Fruit fly (Drosophila melanogaster) whole organism, embryonic: ENCODE measurements around the gene CG7239.

Experiments
- Bgb ChIP-seq: fragments of 200-800 bp; sonication (Bioruptor generic); IDR thresholded peaks from 2 replicates; pipeline ENCODE4 v1.3.6; 2022; ENCODE audit warnings: missing biosample characterization, missing genetic modification characterization; ENCODE audit not compliant: partially characterized antibody
- CG10147 ChIP-seq: fragments of 200-800 bp; sonication (Bioruptor generic); optimal IDR thresholded peaks from 2 replicates; lab custom pipeline; 2019; ENCODE audit warnings: missing biosample characterization, mild to moderate bottlenecking, missing genetic modification characterization, moderate library complexity
- CG10274 ChIP-seq: fragments of 200-800 bp; sonication (Bioruptor generic); optimal IDR thresholded peaks from 3 replicates; lab custom pipeline; 2017; ENCODE audit warnings: missing biosample characterization, mild to moderate bottlenecking, missing genetic modification characterization
- CG12659 ChIP-seq: fragments of 200-800 bp; sonication (Bioruptor generic); optimal IDR thresholded peaks from 3 replicates; lab custom pipeline; 2017; ENCODE audit warnings: mild to moderate bottlenecking, missing biosample characterization, missing genetic modification reagents, missing genetic modification characterization
- CG15479 ChIP-seq: fragments of 200-800 bp; sonication (Bioruptor generic); optimal IDR thresholded peaks from 3 replicates; lab custom pipeline; 2019; ENCODE audit warnings: missing biosample characterization, mild to moderate bottlenecking, missing genetic modification characterization, moderate library complexity
- CG15514 ChIP-seq: fragments of 200-800 bp; sonication (Bioruptor generic); optimal IDR thresholded peaks from 3 replicates; lab custom pipeline; 2017; ENCODE audit warnings: missing biosample characterization, missing genetic modification characterization, mild to moderate bottlenecking, moderate library complexity, missing genetic modification reagents
- CG16813 ChIP-seq: fragments of 200-800 bp; sonication (Bioruptor generic); IDR thresholded peaks from 3 replicates; pipeline ENCODE4 v1.3.6; 2022; ENCODE audit warnings: missing biosample characterization, missing genetic modification characterization; ENCODE audit not compliant: partially characterized antibody
- CG17361 ChIP-seq: fragments of 200-800 bp; sonication (Bioruptor generic); IDR thresholded peaks from 3 replicates; pipeline ENCODE4 v1.3.6; 2022; ENCODE audit warnings: missing biosample characterization, missing genetic modification characterization
- CG2116 ChIP-seq: fragments of 200-800 bp; sonication (Bioruptor generic); optimal IDR thresholded peaks from 3 replicates; lab custom pipeline; 2018; ENCODE audit warnings: missing biosample characterization, mild to moderate bottlenecking, missing genetic modification characterization
- CG2712 ChIP-seq: fragments of 200-800 bp; optimal IDR thresholded peaks from 3 replicates; lab custom pipeline; 2019; ENCODE audit warnings: missing biosample characterization, mild to moderate bottlenecking, missing genetic modification characterization, moderate library complexity
- CG30403 ChIP-seq: fragments of 200-800 bp; sonication (Bioruptor generic); optimal IDR thresholded peaks from 3 replicates; lab custom pipeline; 2016; ENCODE audit warnings: missing biosample characterization, missing genetic modification characterization
- CG31441 ChIP-seq: fragments of 200-800 bp; sonication (Bioruptor generic); IDR thresholded peaks from 2 replicates; pipeline ENCODE4 v1.3.6; 2022; ENCODE audit warnings: missing biosample characterization, missing genetic modification characterization
- CG6654 ChIP-seq: fragments of 200-800 bp; sonication (Bioruptor generic); optimal IDR thresholded peaks from 2 replicates; lab custom pipeline; 2017; ENCODE audit warnings: missing biosample characterization, mild to moderate bottlenecking, missing genetic modification characterization
- CG6791 ChIP-seq: fragments of 200-800 bp; sonication (Bioruptor generic); IDR thresholded peaks from 3 replicates; pipeline ENCODE4 v1.3.6; 2022; ENCODE audit warnings: missing biosample characterization, missing genetic modification characterization; ENCODE audit not compliant: partially characterized antibody
- CoRest ChIP-seq: fragments of 200-800 bp; sonication (Bioruptor generic); optimal IDR thresholded peaks from 3 replicates; lab custom pipeline; 2018; ENCODE audit warnings: missing biosample characterization, mild to moderate bottlenecking, missing genetic modification characterization, moderate library complexity
- D19A ChIP-seq: fragments of 200-800 bp; optimal IDR thresholded peaks from 3 replicates; lab custom pipeline; 2019; ENCODE audit warnings: missing biosample characterization, mild to moderate bottlenecking, missing genetic modification characterization, moderate library complexity
- Dad ChIP-seq: fragments of 200-800 bp; sonication (Bioruptor generic); optimal IDR thresholded peaks from 3 replicates; lab custom pipeline; 2016; ENCODE audit warnings: missing biosample characterization, missing genetic modification characterization
- Dek ChIP-seq: fragments of 200-800 bp; sonication (Bioruptor generic); optimal IDR thresholded peaks from 3 replicates; lab custom pipeline; 2019; ENCODE audit warnings: missing biosample characterization, mild to moderate bottlenecking, missing genetic modification characterization, moderate library complexity
- Dll ChIP-seq: fragments of 200-800 bp; sonication (Bioruptor generic); IDR thresholded peaks from 4 replicates; pipeline ENCODE4 v1.3.6; 2022; ENCODE audit warnings: missing biosample characterization, missing genetic modification characterization; ENCODE audit not compliant: partially characterized antibody
- Elba2 ChIP-seq: fragments of 200-800 bp; sonication (Bioruptor generic); optimal IDR thresholded peaks from 3 replicates; lab custom pipeline; 2016; ENCODE audit warnings: missing biosample characterization, missing genetic modification characterization
- Ets97D ChIP-seq: fragments of 200-800 bp; sonication (Bioruptor generic); optimal IDR thresholded peaks from 3 replicates; lab custom pipeline; 2016; ENCODE audit warnings: missing biosample characterization, missing genetic modification characterization
- HHEX ChIP-seq: fragments of 200-800 bp; sonication (Bioruptor generic); optimal IDR thresholded peaks from 3 replicates; lab custom pipeline; 2017; ENCODE audit warnings: missing biosample characterization, mild to moderate bottlenecking, missing genetic modification characterization, missing genetic modification reagents
- Hey ChIP-seq: fragments of 200-800 bp; sonication (Bioruptor generic); optimal IDR thresholded peaks from 3 replicates; lab custom pipeline; 2018; ENCODE audit warnings: missing biosample characterization, mild to moderate bottlenecking, missing genetic modification characterization
- Kr ChIP-seq: fragments of 200-800 bp; sonication (Bioruptor generic); optimal IDR thresholded peaks from 2 replicates; lab custom pipeline; 2017; ENCODE audit warnings: missing biosample characterization, mild to moderate bottlenecking, missing genetic modification characterization
- MESR4 ChIP-seq: fragments of 200-800 bp; sonication (Bioruptor generic); optimal IDR thresholded peaks from 2 replicates; lab custom pipeline; 2018; ENCODE audit warnings: missing biosample characterization, mild to moderate bottlenecking, missing genetic modification characterization, moderate library complexity
- MTF-1 ChIP-seq: fragments of 200-800 bp; sonication (Bioruptor generic); optimal IDR thresholded peaks from 2 replicates; lab custom pipeline; 2018; ENCODE audit warnings: missing biosample characterization, mild to moderate bottlenecking, missing genetic modification characterization, borderline replicate concordance
- Sin3A ChIP-seq: fragments of >200 bp; optimal IDR thresholded peaks from 2 replicates; lab custom pipeline; 2018
- Vsx1 ChIP-seq: fragments of 200-800 bp; sonication (Bioruptor generic); optimal IDR thresholded peaks from 2 replicates; lab custom pipeline; 2017; ENCODE audit warnings: missing biosample characterization, mild to moderate bottlenecking, missing genetic modification characterization, missing genetic modification reagents
- abd-A ChIP-seq: fragments of 200-800 bp; sonication (Bioruptor generic); optimal IDR thresholded peaks from 3 replicates; lab custom pipeline; 2019; ENCODE audit warnings: missing biosample characterization, mild to moderate bottlenecking, missing genetic modification characterization, moderate library complexity
- cwo ChIP-seq: fragments of 200-800 bp; sonication (Bioruptor generic); optimal IDR thresholded peaks from 3 replicates; lab custom pipeline; 2017; ENCODE audit warnings: missing biosample characterization, missing genetic modification characterization, mild to moderate bottlenecking, moderate library complexity, missing genetic modification reagents
- dmrt99B ChIP-seq: fragments of 200-800 bp; sonication (Bioruptor generic); optimal IDR thresholded peaks from 2 replicates; lab custom pipeline; 2018; ENCODE audit warnings: missing biosample characterization, mild to moderate bottlenecking, missing genetic modification characterization, moderate library complexity
- ems ChIP-seq: fragments of 200-800 bp; sonication (Bioruptor generic); optimal IDR thresholded peaks from 3 replicates; lab custom pipeline; 2016; ENCODE audit warnings: missing biosample characterization, missing genetic modification characterization
- eyg ChIP-seq: fragments of 200-800 bp; sonication (Bioruptor generic); optimal IDR thresholded peaks from 3 replicates; lab custom pipeline; 2016; ENCODE audit warnings: missing biosample characterization, missing genetic modification characterization
- gsb ChIP-seq: fragments of 200-800 bp; sonication (Bioruptor generic); IDR thresholded peaks from 2 replicates; pipeline ENCODE4 v1.3.6; 2022; ENCODE audit warnings: missing biosample characterization, missing genetic modification characterization
- insv ChIP-seq, 2 experiments: fragments of 200-800 bp; sonication (Bioruptor generic); optimal IDR thresholded peaks; 3 replicates each; lab custom pipeline; 2016 to 2018; ENCODE audit warnings: missing biosample characterization in 2 of 2, missing genetic modification characterization in 2 of 2
- ken ChIP-seq: fragments of 200-800 bp; sonication (Bioruptor generic); IDR thresholded peaks from 3 replicates; pipeline ENCODE4 v1.3.6; 2022; ENCODE audit warnings: missing biosample characterization, missing genetic modification characterization
- lola ChIP-seq, 3 experiments: fragments of >200 bp in 2 of 3; fragments of 200-800 bp in 1 of 3; sonication (Bioruptor generic) in 1 of 3; optimal IDR thresholded peaks; 2 replicates each; lab custom pipeline; 2017 to 2019; ENCODE audit warnings: missing biosample characterization in 3 of 3, missing genetic modification characterization in 3 of 3, mild to moderate bottlenecking in 1 of 3, moderate library complexity in 1 of 3
- pfk ChIP-seq: fragments of 200-800 bp; sonication (Bioruptor generic); optimal IDR thresholded peaks from 2 replicates; lab custom pipeline; 2018; ENCODE audit warnings: missing biosample characterization, mild to moderate bottlenecking, missing genetic modification characterization, moderate library complexity
- pzg ChIP-seq: fragments of 200-800 bp; sonication (Bioruptor generic); optimal IDR thresholded peaks from 3 replicates; lab custom pipeline; 2018; ENCODE audit warnings: missing biosample characterization, mild to moderate bottlenecking, missing genetic modification characterization, moderate library complexity
- row ChIP-seq: fragments of 200-800 bp; sonication (Bioruptor generic); IDR thresholded peaks from 3 replicates; pipeline ENCODE4 v1.3.6; 2022; ENCODE audit warnings: missing biosample characterization, missing genetic modification characterization
- so ChIP-seq: fragments of 200-800 bp; sonication (Bioruptor generic); IDR thresholded peaks from 3 replicates; pipeline ENCODE4 v1.3.6; 2022; ENCODE audit warnings: missing biosample characterization, missing genetic modification characterization
- stc ChIP-seq: fragments of 200-800 bp; sonication (Bioruptor generic); IDR thresholded peaks from 2 replicates; pipeline ENCODE4 v1.3.6; 2022; ENCODE audit warnings: missing biosample characterization, missing genetic modification characterization
- sug ChIP-seq: fragments of 200-800 bp; optimal IDR thresholded peaks from 2 replicates; lab custom pipeline; 2019; ENCODE audit warnings: missing biosample characterization, mild to moderate bottlenecking, missing genetic modification characterization, moderate library complexity
- tup ChIP-seq: fragments of 200-800 bp; sonication (Bioruptor generic); optimal IDR thresholded peaks from 2 replicates; lab custom pipeline; 2016; ENCODE audit warnings: missing biosample characterization, mild to moderate bottlenecking, missing genetic modification characterization, moderate library complexity
- wek ChIP-seq: fragments of 200-800 bp; sonication (Bioruptor generic); optimal IDR thresholded peaks from 3 replicates; lab custom pipeline; 2018; ENCODE audit warnings: missing biosample characterization, mild to moderate bottlenecking, missing genetic modification characterization, moderate library complexity
- zfh1 ChIP-seq: fragments of 200-800 bp; sonication (Bioruptor generic); IDR thresholded peaks from 3 replicates; pipeline ENCODE4 v1.3.6; 2022; ENCODE audit warnings: missing biosample characterization, missing genetic modification characterization

Gene CG7239

DNA sequence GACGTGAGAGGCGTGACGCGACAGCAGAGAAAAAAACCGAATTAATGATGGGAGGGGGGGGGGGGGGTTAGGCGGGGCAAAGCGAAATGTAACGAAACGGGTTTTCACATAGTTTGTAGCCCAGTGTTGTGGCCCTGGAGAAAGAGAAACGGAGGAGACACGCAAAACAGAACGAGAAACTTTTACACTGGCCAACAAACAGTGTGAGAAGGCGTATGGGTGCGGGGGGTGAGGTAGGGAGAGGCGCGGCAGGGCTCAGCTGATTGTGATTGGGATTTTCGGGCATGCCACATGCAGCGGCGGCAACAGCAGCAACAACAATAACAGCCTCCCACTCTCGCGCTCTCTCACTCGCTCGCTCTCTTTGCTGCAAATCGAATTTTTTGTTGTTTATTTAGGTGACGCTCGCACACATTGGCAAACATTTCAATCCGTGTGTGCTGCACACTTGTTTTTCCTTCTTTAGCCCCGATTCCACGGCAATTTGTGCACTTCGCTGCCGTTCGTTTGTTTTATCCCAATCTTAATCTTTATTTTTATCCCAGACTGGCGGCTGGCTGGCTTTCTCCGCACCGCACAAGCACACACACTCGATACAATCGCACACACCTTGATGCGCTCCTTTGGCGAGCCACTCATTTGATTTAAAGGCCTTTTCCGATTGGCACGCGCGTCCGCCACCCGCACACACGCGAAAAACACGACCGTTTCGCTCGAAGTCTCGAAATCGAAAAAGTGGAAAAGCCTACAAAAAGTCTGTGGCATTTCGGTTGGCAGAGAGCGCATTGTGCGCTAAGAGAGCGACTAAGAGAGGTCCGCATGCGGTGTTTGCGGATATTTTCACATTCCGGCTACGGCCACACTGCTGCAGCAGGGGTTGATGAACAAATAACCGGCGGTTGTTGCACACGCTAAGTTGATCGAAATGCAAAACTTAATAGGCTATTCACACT, 2.3 kb upstream of the CG7239 start, which contains the start of gene CG9171 (continued):
- TF ChIP-seq ken (peak; percentile 23; the same call in 2 of the 3 replicates), CG16813 (no peak; the same call in 2 of the 3 replicates), Bgb (GFP tag; lab: Robert Waterston, UW) (peak; percentile 63; the same call in 1 of the 2 replicates), pzg (peak; percentile 98), Elba2 (GFP tag; lab: Kevin White, UChicago) (peak; percentile 74), wek (GFP tag; lab: Kevin White, UChicago) (peak; percentile 13), stc (GFP tag; lab: Robert Waterston, UW) (peak; percentile 34), Dll (GFP tag; lab: Robert Waterston, UW) (peak; percentile 44; the same call in 3 of the 4 replicates), CoRest (tag; lab: Kevin White, UChicago) (peak; percentile 50), CG30403 (GFP tag; lab: Kevin White, UChicago) (peak; percentile 24), CG17361 (GFP tag; lab: Robert Waterston, UW) (peak; percentile 32; the same call in 2 of the 3 replicates), cwo (GFP tag; lab: Kevin White, UChicago) (peak; percentile 7), Kr (GFP tag; lab: Kevin White, UChicago) (no peak), HHEX (GFP tag; lab: Kevin White, UChicago) (peak; percentile 5), tup (GFP tag; lab: Kevin White, UChicago) (no peak), CG15514 (peak; percentile 91), Ets97D (peak; percentile 80), pfk (GFP tag; lab: Kevin White, UChicago) (peak; percentile 40), Vsx1 (GFP tag; lab: Kevin White, UChicago) (peak; percentile 24), CG2712 (tag; lab: Kevin White, UChicago) (peak; percentile 57), MTF-1 (GFP tag; lab: Kevin White, UChicago) (peak; percentile 44), ems (peak; percentile 18), zfh1 (peak; percentile 49; the same call in 1 of the 3 replicates), Dad (GFP tag; lab: Kevin White, UChicago) (no peak), sug (tag; lab: Kevin White, UChicago) (peak; percentile 13), CG15479 (GFP tag; lab: Kevin White, UChicago) (peak; percentile 57), CG6654 (GFP tag; lab: Kevin White, UChicago) (no peak), CG10274 (GFP tag; lab: Kevin White, UChicago) (no peak), CG31441 (peak; percentile 51; the same call in 1 of the 2 replicates), MESR4 (GFP tag; lab: Kevin White, UChicago) (peak; percentile 42), Hey (peak; percentile 27), D19A (tag; lab: Kevin White, UChicago) (no peak), dmrt99B (tag; lab: Kevin White, UChicago) (peak; percentile 14), so (GFP tag; lab: Robert Waterston, UW) (peak; percentile 31; the same call in 1 of the 3 replicates), lola (GFP tag; optimal IDR thresholded peaks at IDR 0.05; lab: Kevin White, UChicago) (peak in 1 of 3 experiments; percentile 96), gsb (GFP tag; lab: Robert Waterston, UW) (no peak), Sin3A (lab: Kevin White, UChicago) (peak; percentile 13), row (peak; percentile 88), CG12659 (GFP tag; lab: Kevin White, UChicago) (peak; percentile 78), eyg (no peak), Dek (peak; percentile 54), CG10147 (GFP tag; lab: Kevin White, UChicago) (peak; percentile 9), CG6791 (GFP tag; lab: Robert Waterston, UW) (peak; percentile 28; the same call in 1 of the 3 replicates), CG2116 (GFP tag; lab: Kevin White, UChicago) (peak; percentile 41), insv (GFP tag; optimal IDR thresholded peaks at IDR 0.05; lab: Kevin White, UChicago) (peak; percentile 77 to 96), abd-A (tag; lab: Kevin White, UChicago) (peak; percentile 58)
